Worm (Caenorhabditis elegans): ENCODE results near the gene Y105C5B.11.

- TF ChIP-seq ztf-23 (GFP tag; IDR thresholded peaks at IDR 0.05) (no peak), T22C8.4 (GFP tag; IDR thresholded peaks at IDR 0.05) (no peak), tab-1 (GFP tag; IDR thresholded peaks at IDR 0.05) (no peak), ref-1 (GFP tag; conservative IDR thresholded peaks at IDR 0.05) (no peak), cog-1 (tag; optimal IDR thresholded peaks at IDR 0.05) (no peak), ztf-29 (GFP tag; IDR thresholded peaks at IDR 0.05) (no peak)
These were observed 23.0 kb upstream of the Y105C5B.11 start, which contains the start of gene Y105C5B.18 for ce11 chrIV:15964307-15964706.

Measured in whole organism, midembryonic.